Fruit fly (Drosophila melanogaster): ENCODE results near the gene CG2926.

Gene CG2926

DNA sequence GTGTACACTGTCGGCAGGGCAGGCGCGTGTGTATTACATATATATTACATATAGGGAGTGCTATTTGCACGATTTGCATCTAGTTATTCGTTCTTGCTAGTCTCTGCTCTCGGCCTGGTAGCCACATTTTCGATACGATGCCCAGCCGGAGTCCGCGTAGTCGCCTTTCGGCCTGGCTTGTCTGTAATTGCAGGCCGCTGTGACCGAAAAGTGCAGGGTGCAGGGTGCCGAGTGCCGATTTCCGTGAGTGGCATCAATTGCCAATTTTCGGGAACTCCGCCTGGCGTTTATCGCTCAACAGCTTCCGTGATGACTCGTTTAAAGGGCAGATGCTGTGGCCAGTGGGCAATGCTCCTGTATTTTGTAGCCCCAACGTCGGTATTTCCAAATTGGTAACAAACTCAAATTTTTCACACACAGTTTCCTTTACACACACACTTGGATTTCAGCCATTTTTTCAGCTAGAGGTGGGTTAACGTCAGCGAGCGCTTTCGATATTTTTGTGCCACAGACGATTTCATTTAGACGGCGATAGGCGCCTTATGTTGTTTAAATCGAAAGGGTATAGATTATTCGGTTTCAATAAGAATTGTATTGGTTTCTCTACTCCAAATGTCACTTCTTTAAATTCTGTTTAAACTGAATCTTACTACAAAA is at the start of gene CG2926:
Gene CG2926 (minus strand): TSS at position 518 of the 657 bp plus-strand sequence.
- TF ChIP-seq pros (GFP tag; optimal IDR thresholded peaks at IDR 0.05), result no peak
- TF ChIP-seq Sin3A (optimal IDR thresholded peaks at IDR 0.05), result peak; percentile 45
- TF ChIP-seq Meics (GFP tag; optimal IDR thresholded peaks at IDR 0.05), result no peak
- no peak for TF ChIP-seq Neu2 (GFP tag; optimal IDR thresholded peaks at IDR 0.05; ENCODE audit: borderline replicate concordance)
- no peak for TF ChIP-seq Sox102F (GFP tag; optimal IDR thresholded peaks at IDR 0.05)
- no peak for TF ChIP-seq usp (GFP tag; optimal IDR thresholded peaks at IDR 0.05)
- peak; percentile 15 for TF ChIP-seq CG34376 (GFP tag; optimal IDR thresholded peaks at IDR 0.05)
- TF ChIP-seq vnd (GFP tag; IDR thresholded peaks at IDR 0.05; ENCODE audit: partially characterized antibody), result peak; percentile 81
- TF ChIP-seq Abd-B (GFP tag; optimal IDR thresholded peaks at IDR 0.05), result no peak
- TF ChIP-seq Doc3 (GFP tag; IDR thresholded peaks at IDR 0.05; ENCODE audit: partially characterized antibody), result peak; percentile 74; the same call in 2 of the 3 replicates
- no peak for TF ChIP-seq MTF-1 (GFP tag; optimal IDR thresholded peaks at IDR 0.05; ENCODE audit: borderline replicate concordance)
- no peak for TF ChIP-seq CG6654 (GFP tag; optimal IDR thresholded peaks at IDR 0.05)
- no peak for TF ChIP-seq CG13775 (GFP tag; optimal IDR thresholded peaks at IDR 0.05)
- TF ChIP-seq run (tag; optimal IDR thresholded peaks at IDR 0.05), result no peak
- no peak for TF ChIP-seq sens-2 (GFP tag; IDR thresholded peaks at IDR 0.05)
- no peak for TF ChIP-seq Max (GFP tag; optimal IDR thresholded peaks at IDR 0.05)
- peak; percentile 40 for TF ChIP-seq fu2 (GFP tag; optimal IDR thresholded peaks at IDR 0.05)
- peak; percentile 31 for TF ChIP-seq CG3163 (GFP tag; optimal IDR thresholded peaks at IDR 0.05)
- peak; percentile 29 for TF ChIP-seq CHES-1-like (GFP tag; optimal IDR thresholded peaks at IDR 0.05)
- TF ChIP-seq Bgb (GFP tag; IDR thresholded peaks at IDR 0.05; ENCODE audit: partially characterized antibody), result peak; percentile 94
- TF ChIP-seq CG6689 (GFP tag; IDR thresholded peaks at IDR 0.05), result no peak
- TF ChIP-seq Dek (tag; optimal IDR thresholded peaks at IDR 0.05), result no peak
- TF ChIP-seq sqz (GFP tag; optimal IDR thresholded peaks at IDR 0.05), result no peak
- no peak for TF ChIP-seq CG18262 (tag; optimal IDR thresholded peaks at IDR 0.05)
- no peak for TF ChIP-seq CG2712 (tag; optimal IDR thresholded peaks at IDR 0.05)
- no peak for TF ChIP-seq Hr39 (optimal IDR thresholded peaks at IDR 0.05)
- no peak for TF ChIP-seq Six4 (GFP tag; optimal IDR thresholded peaks at IDR 0.05)
- TF ChIP-seq CG11723 (GFP tag; optimal IDR thresholded peaks at IDR 0.05), result no peak
- TF ChIP-seq CG6765 (GFP tag; optimal IDR thresholded peaks at IDR 0.05), result no peak
- TF ChIP-seq Sox100B (GFP tag; optimal IDR thresholded peaks at IDR 0.05), result no peak
- TF ChIP-seq CG4617 (GFP tag; optimal IDR thresholded peaks at IDR 0.05; ENCODE audit: borderline replicate concordance), result peak; percentile 79
- TF ChIP-seq jing (GFP tag; optimal IDR thresholded peaks at IDR 0.05), result no peak
- no peak for TF ChIP-seq fd3F (GFP tag; optimal IDR thresholded peaks at IDR 0.05)
- no peak for TF ChIP-seq CkIIα-i1 (GFP tag; IDR thresholded peaks at IDR 0.05)
- TF ChIP-seq Dp (GFP tag; optimal IDR thresholded peaks at IDR 0.05), result peak; percentile 64
- peak; percentile 6 for TF ChIP-seq CG7928 (GFP tag; optimal IDR thresholded peaks at IDR 0.05)
- TF ChIP-seq ci (GFP tag; IDR thresholded peaks at IDR 0.05), result 0 out of 3 replicates have a peak, but pooled peaks have one; percentile 6
- no peak for TF ChIP-seq lbe (GFP tag; optimal IDR thresholded peaks at IDR 0.05)
- peak; percentile 37 for TF ChIP-seq nmo (GFP tag; optimal IDR thresholded peaks at IDR 0.05)
- TF ChIP-seq twi (tag; optimal IDR thresholded peaks at IDR 0.05), result no peak
- peak; percentile 58 for TF ChIP-seq Atf6 (GFP tag; IDR thresholded peaks at IDR 0.05)
- TF ChIP-seq lab (GFP tag; optimal IDR thresholded peaks at IDR 0.05), result no peak
- TF ChIP-seq CG2678 (tag; optimal IDR thresholded peaks at IDR 0.05), result no peak
- TF ChIP-seq CG2202 (tag; optimal IDR thresholded peaks at IDR 0.05), result no peak
- TF ChIP-seq CG1832 (GFP tag; optimal IDR thresholded peaks at IDR 0.05), result no peak
- no peak for TF ChIP-seq p53 (GFP tag; optimal IDR thresholded peaks at IDR 0.05)
- TF ChIP-seq tgo (GFP tag; IDR thresholded peaks at IDR 0.05), result no peak; the same call in 2 of the 3 replicates
- TF ChIP-seq eve (GFP tag; optimal IDR thresholded peaks at IDR 0.05), result no peak
- no peak for TF ChIP-seq Gsc (GFP tag; IDR thresholded peaks at IDR 0.05)
- TF ChIP-seq HmgD (GFP tag; optimal IDR thresholded peaks at IDR 0.05), result peak; percentile 41
